Fruit fly (Drosophila melanogaster): ENCODE results near the gene Lgr1.
"Not testable (repeated sequence)": the region's sequence is repeated elsewhere in the genome, so short reads cannot be mapped to it uniquely, and the experiment has no call there.

Gene Lgr1

dm6 chr3R:17733261-17733660 lies 7.7 kb downstream of the Lgr1 start, which contains the start of gene CG14321:
Gene CG14321, plus strand, starts transcription at chr3R:17733598.
- TF ChIP-seq CG12768 (GFP tag; optimal IDR thresholded peaks at IDR 0.05) = no peak
- TF ChIP-seq toe (GFP tag; optimal IDR thresholded peaks at IDR 0.05) = no peak
- no peak for TF ChIP-seq Clk (GFP tag; optimal IDR thresholded peaks at IDR 0.05)
- no peak for TF ChIP-seq cic (GFP tag; optimal IDR thresholded peaks at IDR 0.05)
- TF ChIP-seq Crg-1 (GFP tag; optimal IDR thresholded peaks at IDR 0.05) = no peak
- TF ChIP-seq cnc (optimal IDR thresholded peaks at IDR 0.05) = no peak

dm6 chr3R:17736311-17736710 lies 10.7 kb downstream of the Lgr1 start, which contains the start of gene TyrRII:
Gene TyrRII, plus strand, starts transcription at chr3R:17736611.
- no peak for TF ChIP-seq CG14711 (tag; optimal IDR thresholded peaks at IDR 0.05)
- TF ChIP-seq ovo (GFP tag; optimal IDR thresholded peaks at IDR 0.05) = no peak
- TF ChIP-seq CG12768 (GFP tag; optimal IDR thresholded peaks at IDR 0.05) = no peak
- TF ChIP-seq pad (GFP tag; optimal IDR thresholded peaks at IDR 0.05) = no peak
- TF ChIP-seq Crg-1 (GFP tag; optimal IDR thresholded peaks at IDR 0.05) = no peak
- no peak for TF ChIP-seq Hr96 (GFP tag; optimal IDR thresholded peaks at IDR 0.05)
- TF ChIP-seq tj (GFP tag; optimal IDR thresholded peaks at IDR 0.05) = no peak
- no peak for TF ChIP-seq CG33017 (tag; optimal IDR thresholded peaks at IDR 0.05)
- no peak for TF ChIP-seq cic (GFP tag; optimal IDR thresholded peaks at IDR 0.05)
- TF ChIP-seq bab1 (GFP tag; optimal IDR thresholded peaks at IDR 0.05) = no peak
- no peak for TF ChIP-seq CG7101 (tag; optimal IDR thresholded peaks at IDR 0.05)
- no peak for TF ChIP-seq Mnt (GFP tag; optimal IDR thresholded peaks at IDR 0.05)
- TF ChIP-seq cnc (optimal IDR thresholded peaks at IDR 0.05) = no peak
- no peak for TF ChIP-seq kay (GFP tag; ENCODE audit: borderline replicate concordance)
- TF ChIP-seq CG7045 (GFP tag; optimal IDR thresholded peaks at IDR 0.05) = no peak
- no peak for TF ChIP-seq CG5204 (GFP tag; optimal IDR thresholded peaks at IDR 0.05)
- no peak for TF ChIP-seq toe (GFP tag; optimal IDR thresholded peaks at IDR 0.05)
- no peak for TF ChIP-seq CG1620 (GFP tag; optimal IDR thresholded peaks at IDR 0.05)
- TF ChIP-seq Clk (GFP tag; optimal IDR thresholded peaks at IDR 0.05) = no peak
- TF ChIP-seq CG11617 (GFP tag; optimal IDR thresholded peaks at IDR 0.05) = no peak

dm6 chr3R:17742542-17742941 lies 17.0 kb downstream of the Lgr1 start:
- TF ChIP-seq Clk (GFP tag; optimal IDR thresholded peaks at IDR 0.05) (no peak), Crg-1 (GFP tag; optimal IDR thresholded peaks at IDR 0.05) (no peak), CG33017 (tag; optimal IDR thresholded peaks at IDR 0.05) (no peak), tj (GFP tag; optimal IDR thresholded peaks at IDR 0.05) (no peak), ovo (GFP tag; optimal IDR thresholded peaks at IDR 0.05) (no peak), cnc (optimal IDR thresholded peaks at IDR 0.05) (no peak)

dm6 chr3R:17758905-17759304 lies 33.3 kb downstream of the Lgr1 start:
- TF ChIP-seq cnc (optimal IDR thresholded peaks at IDR 0.05) (no peak), CG7045 (GFP tag; optimal IDR thresholded peaks at IDR 0.05) (no peak), ovo (GFP tag; optimal IDR thresholded peaks at IDR 0.05) (peak; percentile 24), tj (GFP tag; optimal IDR thresholded peaks at IDR 0.05) (no peak), CG33017 (tag; optimal IDR thresholded peaks at IDR 0.05) (peak; percentile 25), cic (GFP tag; optimal IDR thresholded peaks at IDR 0.05) (peak; percentile 42), CG7101 (tag; optimal IDR thresholded peaks at IDR 0.05) (peak; percentile 4), CG11617 (GFP tag; optimal IDR thresholded peaks at IDR 0.05) (no peak), bab1 (GFP tag; optimal IDR thresholded peaks at IDR 0.05) (no peak), kay (GFP tag; ENCODE audit: borderline replicate concordance) (peak; percentile 72), Mnt (GFP tag; optimal IDR thresholded peaks at IDR 0.05) (peak; percentile 50), CG5204 (GFP tag; optimal IDR thresholded peaks at IDR 0.05) (no peak)

dm6 chr3R:17759773-17760476 lies 34.3 kb downstream of the Lgr1 start:
- TF ChIP-seq kay (GFP tag; ENCODE audit: borderline replicate concordance) (peak; percentile 56), CG12768 (GFP tag; optimal IDR thresholded peaks at IDR 0.05) (no peak), cic (GFP tag; optimal IDR thresholded peaks at IDR 0.05) (peak; percentile 3), CG1620 (GFP tag; optimal IDR thresholded peaks at IDR 0.05) (no peak), bab1 (GFP tag; optimal IDR thresholded peaks at IDR 0.05) (no peak), tj (GFP tag; optimal IDR thresholded peaks at IDR 0.05) (peak; percentile 12), CG5204 (GFP tag; optimal IDR thresholded peaks at IDR 0.05) (peak; percentile 11), Mnt (GFP tag; optimal IDR thresholded peaks at IDR 0.05) (no peak)

- TF ChIP-seq kay (GFP tag; ENCODE audit: borderline replicate concordance) (peak; percentile 32), cic (GFP tag; optimal IDR thresholded peaks at IDR 0.05) (no peak), CG33017 (tag; optimal IDR thresholded peaks at IDR 0.05) (no peak), bab1 (GFP tag; optimal IDR thresholded peaks at IDR 0.05) (no peak), CG1620 (GFP tag; optimal IDR thresholded peaks at IDR 0.05) (no peak), CG11617 (GFP tag; optimal IDR thresholded peaks at IDR 0.05) (no peak), Mnt (GFP tag; optimal IDR thresholded peaks at IDR 0.05) (peak; percentile 3), CG12768 (GFP tag; optimal IDR thresholded peaks at IDR 0.05) (no peak)
Measured at dm6 chr3R:17762261-17762660, 36.7 kb downstream of the Lgr1 start.

- not testable (repeated sequence) for TF ChIP-seq Crg-1 (GFP tag; optimal IDR thresholded peaks at IDR 0.05); cnc (optimal IDR thresholded peaks at IDR 0.05); CG33017 (tag; optimal IDR thresholded peaks at IDR 0.05)
Measured at dm6 chr3R:17763088-17763487, 37.5 kb downstream of the Lgr1 start, which contains the start of gene TyrR. Gene TyrR, minus strand, starts transcription at chr3R:17763188.

Measured in whole organism, adult.